Worm (Caenorhabditis elegans) whole organism, young adult: ENCODE results near the gene spop-1.

Experiments used
- B0336.3 ChIP-seq: fragments of 200-800 bp; sonication (Bioruptor generic); IDR thresholded peaks from 2 replicates; pipeline ENCODE4 v1.3.6; 2022; ENCODE audit warnings: missing genetic modification characterization, missing compliant biosample characterization
- F33H1.4 ChIP-seq: fragments of 200-800 bp; sonication (Bioruptor generic); IDR thresholded peaks from 2 replicates; pipeline ENCODE4 v1.3.6; 2022; ENCODE audit warnings: missing genetic modification reagents, missing genetic modification characterization, missing compliant biosample characterization
- ama-1 ChIP-seq, 3 experiments: fragments of 150-350 bp in 1 of 3; sonication (generic microtip) in 2 of 3; optimal IDR thresholded peaks; 2 replicates each; lab custom pipeline; 2014 to 2018; ENCODE audit warnings: missing biosample characterization in 2 of 3, missing genetic modification characterization in 2 of 3, missing genetic modification reagents in 2 of 3
- ccch-3 ChIP-seq: fragments of 200-800 bp; sonication (Bioruptor generic); optimal IDR thresholded peaks from 2 replicates; lab custom pipeline; 2018; ENCODE audit warnings: mild to moderate bottlenecking, missing genetic modification characterization, missing compliant biosample characterization
- ceh-91 ChIP-seq: fragments of 200-800 bp; sonication (Bioruptor generic); IDR thresholded peaks from 2 replicates; pipeline ENCODE4 v1.3.6; 2022; ENCODE audit warnings: missing genetic modification reagents, missing genetic modification characterization, missing compliant biosample characterization
- fkh-3 ChIP-seq: sonication (generic microtip); optimal IDR thresholded peaks from 2 replicates; lab custom pipeline; 2016; ENCODE audit warnings: mild to moderate bottlenecking, missing genetic modification characterization, missing compliant biosample characterization
- gei-17 ChIP-seq: fragments of 200-800 bp; sonication (Bioruptor generic); optimal IDR thresholded peaks from 2 replicates; lab custom pipeline; 2018; ENCODE audit warnings: mild to moderate bottlenecking, missing genetic modification characterization, missing compliant biosample characterization
- nhr-120 ChIP-seq: fragments of 200-800 bp; sonication (Bioruptor generic); IDR thresholded peaks from 2 replicates; pipeline ENCODE4 v1.3.6; 2022; ENCODE audit warnings: missing genetic modification characterization, missing compliant biosample characterization
- nhr-80 ChIP-seq: sonication (generic microtip); optimal IDR thresholded peaks from 2 replicates; lab custom pipeline; 2016; ENCODE audit warnings: missing genetic modification characterization, missing compliant biosample characterization
- tbp1 ChIP-seq: fragments of 200-800 bp; sonication (Bioruptor generic); optimal IDR thresholded peaks from 2 replicates; lab custom pipeline; 2018; ENCODE audit warnings: mild to moderate bottlenecking, missing genetic modification characterization, missing compliant biosample characterization
- unc-62 ChIP-seq: fragments of 150-350 bp; optimal IDR thresholded peaks from 2 replicates; lab custom pipeline; 2014; ENCODE audit warnings: missing biosample characterization, missing genetic modification reagents, missing genetic modification characterization

- TF ChIP-seq nhr-80 (tag; lab: Kevin White, UChicago), result no peak
- no peak for TF ChIP-seq tbp1 (GFP tag; lab: Kevin White, UChicago)
- TF ChIP-seq ama-1 (optimal IDR thresholded peaks at IDR 0.05; lab: Kevin White, UChicago), result no peak
- TF ChIP-seq ama-1 (GFP tag; optimal IDR thresholded peaks at IDR 0.05; lab: Kevin White, UChicago), result no peak
- TF ChIP-seq nhr-120 (GFP tag; lab: Robert Waterston, UW), result no peak
- TF ChIP-seq ceh-91 (GFP tag; lab: Robert Waterston, UW), result no peak
- TF ChIP-seq gei-17, result no peak
- no peak for TF ChIP-seq F33H1.4
- no peak for TF ChIP-seq B0336.3 (GFP tag; lab: Robert Waterston, UW)
- no peak for TF ChIP-seq fkh-3
- TF ChIP-seq ccch-3 (GFP tag; lab: Kevin White, UChicago), result no peak
- TF ChIP-seq unc-62 (GFP tag; lab: Kevin White, UChicago), result no peak
These were observed 11.9 kb downstream of the spop-1 start, which contains the start of gene T16H12.2 for ce11 chrIII:10085983-10086382.
